Fruit fly (Drosophila melanogaster): ENCODE measurements around the gene Arp5.
A peak's percentile ranks its signal among the peaks of the same experiment; 100 is the strongest.

Arp5 gene

dm6 chr3R:18228713-18229222, 43.5 kb downstream of the Arp5 start:
- TF ChIP-seq foxo (GFP tag; optimal IDR thresholded peaks at IDR 0.05) (peak in 1 of 2 experiments; percentile 9), brk (GFP tag; optimal IDR thresholded peaks at IDR 0.05) (no peak), fru (GFP tag; optimal IDR thresholded peaks at IDR 0.05) (no peak), Mio (GFP tag; optimal IDR thresholded peaks at IDR 0.05) (no peak), rgr (GFP tag; optimal IDR thresholded peaks at IDR 0.05) (peak; percentile 3), CrebA (GFP tag; optimal IDR thresholded peaks at IDR 0.05; ENCODE audit: borderline replicate concordance) (no peak), jim (GFP tag; optimal IDR thresholded peaks at IDR 0.05) (no peak), pan (optimal IDR thresholded peaks at IDR 0.05) (no peak), sage (GFP tag; optimal IDR thresholded peaks at IDR 0.05) (no peak)

- TF ChIP-seq psq (GFP tag; optimal IDR thresholded peaks at IDR 0.05) (no peak), Abd-B (GFP tag; optimal IDR thresholded peaks at IDR 0.05) (no peak), CG9705 (GFP tag; optimal IDR thresholded peaks at IDR 0.05) (no peak), Sp1 (GFP tag; optimal IDR thresholded peaks at IDR 0.05) (no peak), Rel (GFP tag; optimal IDR thresholded peaks at IDR 0.05) (no peak), Rel (tag; optimal IDR thresholded peaks at IDR 0.05) (no peak), brk (GFP tag; optimal IDR thresholded peaks at IDR 0.05) (no peak)
These were observed 44.9 kb downstream of the Arp5 start for dm6 chr3R:18230229-18230628.

- TF ChIP-seq Abd-B (GFP tag; optimal IDR thresholded peaks at IDR 0.05), result no peak
- TF ChIP-seq usp (GFP tag; optimal IDR thresholded peaks at IDR 0.05), result no peak
- TF ChIP-seq dsf (GFP tag; optimal IDR thresholded peaks at IDR 0.05; ENCODE audit: borderline replicate concordance), result no peak
- no peak for TF ChIP-seq HLH106 (tag; optimal IDR thresholded peaks at IDR 0.05)
- no peak for TF ChIP-seq Jra (GFP tag; optimal IDR thresholded peaks at IDR 0.05)
- no peak for TF ChIP-seq CG9705 (GFP tag; optimal IDR thresholded peaks at IDR 0.05)
- TF ChIP-seq GATAd (GFP tag; optimal IDR thresholded peaks at IDR 0.05), result no peak
- TF ChIP-seq foxo (GFP tag; optimal IDR thresholded peaks at IDR 0.05), result no peak
- no peak for TF ChIP-seq Hnf4 (GFP tag; optimal IDR thresholded peaks at IDR 0.05)
- no peak for TF ChIP-seq pan (optimal IDR thresholded peaks at IDR 0.05)
- no peak for TF ChIP-seq tai (GFP tag; optimal IDR thresholded peaks at IDR 0.05)
- TF ChIP-seq Mio (GFP tag; optimal IDR thresholded peaks at IDR 0.05), result no peak
- TF ChIP-seq lola (GFP tag; optimal IDR thresholded peaks at IDR 0.05), result no peak
- TF ChIP-seq woc (GFP tag; optimal IDR thresholded peaks at IDR 0.05), result no peak
- no peak for TF ChIP-seq Dfd (GFP tag; optimal IDR thresholded peaks at IDR 0.05)
- no peak for TF ChIP-seq h (GFP tag; optimal IDR thresholded peaks at IDR 0.05)
- no peak for TF ChIP-seq brk (GFP tag; optimal IDR thresholded peaks at IDR 0.05)
- TF ChIP-seq Rel (GFP tag; optimal IDR thresholded peaks at IDR 0.05), result no peak
- no peak for TF ChIP-seq Rel (tag; optimal IDR thresholded peaks at IDR 0.05)
These were observed 46.9 kb downstream of the Arp5 start for dm6 chr3R:18232187-18232586.

dm6 chr3R:18234699-18235257, 49.5 kb downstream of the Arp5 start:
- TF ChIP-seq Dfd (GFP tag; optimal IDR thresholded peaks at IDR 0.05) (no peak), foxo (GFP tag; optimal IDR thresholded peaks at IDR 0.05) (no peak), Myc (optimal IDR thresholded peaks at IDR 0.05) (no peak), Rel (GFP tag; optimal IDR thresholded peaks at IDR 0.05) (no peak), Rel (tag; optimal IDR thresholded peaks at IDR 0.05) (no peak), Sp1 (GFP tag; optimal IDR thresholded peaks at IDR 0.05) (no peak), Dif (GFP tag; optimal IDR thresholded peaks at IDR 0.05; ENCODE audit: partially characterized antibody) (no peak), GATAd (GFP tag; optimal IDR thresholded peaks at IDR 0.05) (no peak), dl (GFP tag; optimal IDR thresholded peaks at IDR 0.05; ENCODE audit: insufficient read depth in 1 of 2, partially characterized antibody in 2 of 2) (no peak), OdsH (GFP tag; optimal IDR thresholded peaks at IDR 0.05) (no peak), brk (GFP tag; optimal IDR thresholded peaks at IDR 0.05) (no peak), dsf (GFP tag; optimal IDR thresholded peaks at IDR 0.05; ENCODE audit: borderline replicate concordance) (no peak), jim (GFP tag; optimal IDR thresholded peaks at IDR 0.05) (no peak), N (GFP tag; optimal IDR thresholded peaks at IDR 0.05) (no peak), psq (GFP tag; optimal IDR thresholded peaks at IDR 0.05) (no peak)

dm6 chr3R:18235879-18236278, 50.6 kb downstream of the Arp5 start, which contains the start of gene repo:
Gene repo (plus strand): TSS chr3R:18236192.
- TF ChIP-seq foxo (GFP tag; optimal IDR thresholded peaks at IDR 0.05), result no peak
- TF ChIP-seq sv (GFP tag; optimal IDR thresholded peaks at IDR 0.05), result no peak
- no peak for TF ChIP-seq dl (GFP tag; optimal IDR thresholded peaks at IDR 0.05; ENCODE audit: insufficient read depth in 1 of 2, partially characterized antibody in 2 of 2)
- no peak for TF ChIP-seq Hr78 (GFP tag; optimal IDR thresholded peaks at IDR 0.05)
- no peak for TF ChIP-seq Abd-B (GFP tag; optimal IDR thresholded peaks at IDR 0.05)
- TF ChIP-seq OdsH (GFP tag; optimal IDR thresholded peaks at IDR 0.05), result no peak
- TF ChIP-seq Dfd (GFP tag; optimal IDR thresholded peaks at IDR 0.05), result no peak
- TF ChIP-seq rgr (GFP tag; optimal IDR thresholded peaks at IDR 0.05), result no peak
- TF ChIP-seq h (GFP tag; optimal IDR thresholded peaks at IDR 0.05), result no peak

All from whole organism, wandering third instar larva.